Worm (Caenorhabditis elegans) whole organism, mixed stage, embryonic: ENCODE measurements around the gene pap-2.

Experiments
- M03D4.4 ChIP-seq: sonication (generic microtip); optimal IDR thresholded peaks from 2 replicates; lab custom pipeline; 2017; ENCODE audit warnings: mild to moderate bottlenecking, missing genetic modification characterization, missing compliant biosample characterization
- bed-3 ChIP-seq: fragments of 200-800 bp; sonication (Bioruptor generic); optimal IDR thresholded peaks from 3 replicates; lab custom pipeline; 2018; ENCODE audit warnings: mild to moderate bottlenecking, missing genetic modification characterization, moderate library complexity, missing compliant biosample characterization
- blmp-1 ChIP-seq: fragments of 150-350 bp; optimal IDR thresholded peaks from 2 replicates; lab custom pipeline; 2014; ENCODE audit warnings: missing biosample characterization, missing genetic modification characterization
- ceh-39 ChIP-seq: fragments of 150-350 bp; optimal IDR thresholded peaks from 2 replicates; lab custom pipeline; 2014; ENCODE audit warnings: missing biosample characterization, missing genetic modification characterization
- ceh-43 ChIP-seq: fragments of 200-800 bp; sonication (Bioruptor generic); optimal IDR thresholded peaks from 2 replicates; lab custom pipeline; 2018; ENCODE audit warnings: mild to moderate bottlenecking, missing genetic modification characterization, moderate library complexity, missing compliant biosample characterization
- ceh-83 ChIP-seq: fragments of 200-800 bp; sonication (Bioruptor generic); optimal IDR thresholded peaks from 2 replicates; lab custom pipeline; 2018; ENCODE audit warnings: mild to moderate bottlenecking, missing genetic modification characterization, missing compliant biosample characterization
- ces-1 ChIP-seq: fragments of 150-350 bp; optimal IDR thresholded peaks from 2 replicates; lab custom pipeline; 2014; ENCODE audit warnings: missing biosample characterization, missing genetic modification reagents, missing genetic modification characterization
- cnd-1 ChIP-seq: fragments of 200-800 bp; sonication (Bioruptor generic); optimal IDR thresholded peaks from 2 replicates; lab custom pipeline; 2018; ENCODE audit warnings: mild to moderate bottlenecking, missing genetic modification characterization, missing compliant biosample characterization
- drap-1 ChIP-seq: fragments of 200-800 bp; sonication (Bioruptor generic); optimal IDR thresholded peaks from 3 replicates; lab custom pipeline; 2018; ENCODE audit warnings: mild to moderate bottlenecking, missing genetic modification characterization, missing compliant biosample characterization
- elt-1 ChIP-seq: sonication (generic microtip); optimal IDR thresholded peaks from 2 replicates; lab custom pipeline; 2017; ENCODE audit warnings: missing genetic modification characterization, mild to moderate bottlenecking, missing compliant biosample characterization, antibody characterized with exemption, moderate library complexity, borderline replicate concordance; ENCODE audit not compliant: insufficient read depth
- elt-3 ChIP-seq: fragments of 150-350 bp; optimal IDR thresholded peaks from 2 replicates; lab custom pipeline; 2014; ENCODE audit warnings: missing biosample characterization, missing genetic modification characterization
- flh-1 ChIP-seq: fragments of 200-800 bp; sonication (Bioruptor generic); optimal IDR thresholded peaks from 2 replicates; lab custom pipeline; 2018; ENCODE audit warnings: mild to moderate bottlenecking, missing genetic modification characterization, moderate library complexity, missing compliant biosample characterization
- ham-2 ChIP-seq: fragments of 200-800 bp; sonication (Bioruptor generic); optimal IDR thresholded peaks from 2 replicates; lab custom pipeline; 2018; ENCODE audit warnings: mild to moderate bottlenecking, missing genetic modification characterization, missing compliant biosample characterization
- hlh-1 ChIP-seq: fragments of 150-350 bp; optimal IDR thresholded peaks from 2 replicates; lab custom pipeline; 2014; ENCODE audit warnings: missing biosample characterization, missing genetic modification reagents, missing genetic modification characterization
- lin-13 ChIP-seq: fragments of 150-350 bp; optimal IDR thresholded peaks from 2 replicates; lab custom pipeline; 2014; ENCODE audit warnings: missing biosample characterization, missing genetic modification characterization
- lin-32 ChIP-seq: fragments of 200-800 bp; sonication (Bioruptor generic); optimal IDR thresholded peaks from 2 replicates; lab custom pipeline; 2018; ENCODE audit warnings: mild to moderate bottlenecking, missing genetic modification characterization, missing compliant biosample characterization
- lsy-2 ChIP-seq: fragments of 150-350 bp; optimal IDR thresholded peaks from 2 replicates; lab custom pipeline; 2014; ENCODE audit warnings: missing biosample characterization, missing genetic modification characterization
- mab-5 ChIP-seq: fragments of 150-350 bp; optimal IDR thresholded peaks from 2 replicates; lab custom pipeline; 2014; ENCODE audit warnings: missing biosample characterization, missing genetic modification characterization
- mep-1 ChIP-seq: fragments of 150-350 bp; optimal IDR thresholded peaks from 2 replicates; lab custom pipeline; 2017; ENCODE audit warnings: missing biosample characterization, missing genetic modification reagents, missing genetic modification characterization, inconsistent platforms
- mls-2 ChIP-seq: sonication (generic microtip); optimal IDR thresholded peaks from 2 replicates; lab custom pipeline; 2016; ENCODE audit warnings: mild to moderate bottlenecking, missing genetic modification characterization, moderate library complexity, missing compliant biosample characterization
- nhr-12 ChIP-seq: fragments of 150-350 bp; optimal IDR thresholded peaks from 2 replicates; lab custom pipeline; 2014; ENCODE audit warnings: missing biosample characterization, missing genetic modification characterization
- nhr-2 ChIP-seq: fragments of 150-350 bp; optimal IDR thresholded peaks from 2 replicates; lab custom pipeline; 2014; ENCODE audit warnings: missing biosample characterization, missing genetic modification characterization
- nhr-237 ChIP-seq: fragments of 150-350 bp; optimal IDR thresholded peaks from 2 replicates; lab custom pipeline; 2014; ENCODE audit warnings: missing biosample characterization, missing genetic modification characterization
- nhr-28 ChIP-seq: fragments of 150-350 bp; optimal IDR thresholded peaks from 2 replicates; lab custom pipeline; 2014; ENCODE audit warnings: missing biosample characterization, missing genetic modification characterization
- nhr-76 ChIP-seq: sonication (generic microtip); optimal IDR thresholded peaks from 2 replicates; lab custom pipeline; 2017; ENCODE audit warnings: missing biosample characterization, missing genetic modification characterization
- pha-4 ChIP-seq: fragments of 150-350 bp; optimal IDR thresholded peaks from 2 replicates; lab custom pipeline; 2018; ENCODE audit warnings: missing biosample characterization, missing genetic modification reagents, missing genetic modification characterization
- sem-2 ChIP-seq: fragments of 200-800 bp; sonication (Bioruptor generic); optimal IDR thresholded peaks from 2 replicates; lab custom pipeline; 2018; ENCODE audit warnings: mild to moderate bottlenecking, missing genetic modification characterization, missing compliant biosample characterization
- snpc-4 ChIP-seq: fragments of 150-350 bp; optimal IDR thresholded peaks from 2 replicates; lab custom pipeline; 2014; ENCODE audit warnings: missing biosample characterization, missing genetic modification characterization
- sptf-1 ChIP-seq: sonication (generic microtip); optimal IDR thresholded peaks from 2 replicates; lab custom pipeline; 2017; ENCODE audit warnings: mild to moderate bottlenecking, missing genetic modification characterization, moderate library complexity, missing compliant biosample characterization
- tbx-8 ChIP-seq: fragments of 200-800 bp; sonication (Bioruptor generic); optimal IDR thresholded peaks from 2 replicates; lab custom pipeline; 2018; ENCODE audit warnings: mild to moderate bottlenecking, missing genetic modification characterization, moderate library complexity, missing compliant biosample characterization
- unc-120 ChIP-seq: sonication (generic microtip); optimal IDR thresholded peaks from 2 replicates; lab custom pipeline; 2017; ENCODE audit warnings: missing genetic modification characterization, missing compliant biosample characterization; ENCODE audit not compliant: poor library complexity, severe bottlenecking
- unc-39 ChIP-seq: fragments of 150-350 bp; optimal IDR thresholded peaks from 2 replicates; lab custom pipeline; 2014; ENCODE audit warnings: missing biosample characterization, missing genetic modification characterization
- unc-62 ChIP-seq: fragments of 150-350 bp; optimal IDR thresholded peaks from 2 replicates; lab custom pipeline; 2014; ENCODE audit warnings: missing biosample characterization, missing genetic modification reagents, missing genetic modification characterization
- zip-8 ChIP-seq: fragments of 150-350 bp; optimal IDR thresholded peaks from 2 replicates; lab custom pipeline; 2014; ENCODE audit warnings: missing biosample characterization, missing genetic modification characterization
- ztf-11 ChIP-seq: fragments of 150-350 bp; optimal IDR thresholded peaks from 2 replicates; lab custom pipeline; 2014; ENCODE audit warnings: missing biosample characterization, missing genetic modification characterization

The pap-2 gene

ce11 chrII:9651700-9652099 lies 42.5 kb upstream of the pap-2 start, which contains the start of gene ZK1307.4:
TSS of gene ZK1307.4 (minus strand) at chrII:9651800.
- TF ChIP-seq unc-39 (tag; lab: Kevin White, UChicago), result no peak
- no peak for TF ChIP-seq cnd-1
- no peak for TF ChIP-seq lin-13 (tag; lab: Kevin White, UChicago)
- TF ChIP-seq mab-5 (tag; lab: Kevin White, UChicago), result no peak
- TF ChIP-seq nhr-12 (tag; lab: Kevin White, UChicago), result no peak
- TF ChIP-seq zip-8 (tag; lab: Kevin White, UChicago), result no peak
- TF ChIP-seq nhr-2, result no peak
- TF ChIP-seq snpc-4 (tag; lab: Kevin White, UChicago), result no peak
- no peak for TF ChIP-seq sptf-1
- TF ChIP-seq nhr-76, result no peak
- no peak for TF ChIP-seq tbx-8 (GFP tag; lab: Kevin White, UChicago)
- TF ChIP-seq M03D4.4 (tag; lab: Kevin White, UChicago), result no peak
- no peak for TF ChIP-seq unc-62 (GFP tag; lab: Kevin White, UChicago)
- no peak for TF ChIP-seq lin-32 (GFP tag; lab: Kevin White, UChicago)
- no peak for TF ChIP-seq lsy-2 (tag; lab: Kevin White, UChicago)
- no peak for TF ChIP-seq elt-1 (tag; lab: Kevin White, UChicago)
- no peak for TF ChIP-seq nhr-237 (tag; lab: Kevin White, UChicago)
- TF ChIP-seq blmp-1 (tag; lab: Kevin White, UChicago), result no peak

ce11 chrII:9649191-9649590 lies 40.0 kb upstream of the pap-2 start, which contains the start of gene ZK1307.9:
TSS of gene ZK1307.9 (plus strand) at chrII:9649491.
- TF ChIP-seq ham-2 (GFP tag; lab: Kevin White, UChicago), result no peak
- no peak for TF ChIP-seq lin-32 (GFP tag; lab: Kevin White, UChicago)
- no peak for TF ChIP-seq cnd-1
- TF ChIP-seq elt-3 (tag; lab: Kevin White, UChicago), result no peak

- no peak for TF ChIP-seq ham-2 (GFP tag; lab: Kevin White, UChicago)
- TF ChIP-seq sem-2 (GFP tag; lab: Kevin White, UChicago), result no peak
- TF ChIP-seq sptf-1, result no peak
- TF ChIP-seq ceh-39 (tag; lab: Kevin White, UChicago), result no peak
- no peak for TF ChIP-seq lin-13 (tag; lab: Kevin White, UChicago)
- no peak for TF ChIP-seq elt-1 (tag; lab: Kevin White, UChicago)
- TF ChIP-seq nhr-2, result peak; percentile 66
These were observed 38.0 kb upstream of the pap-2 start, which contains the start of gene sqv-8 for ce11 chrII:9646928-9647838. TSS of gene sqv-8 (plus strand) at chrII:9646978.

- TF ChIP-seq elt-1 (tag; lab: Kevin White, UChicago) (no peak), snpc-4 (tag; lab: Kevin White, UChicago) (no peak), sptf-1 (peak; percentile 68), cnd-1 (peak; percentile 40), ces-1 (GFP tag; lab: Kevin White, UChicago) (peak; percentile 70), unc-120 (tag; lab: Kevin White, UChicago) (peak; percentile 22), blmp-1 (tag; lab: Kevin White, UChicago) (peak; percentile 68), elt-3 (tag; lab: Kevin White, UChicago) (no peak), ceh-83 (GFP tag; lab: Kevin White, UChicago) (no peak), bed-3 (GFP tag; lab: Kevin White, UChicago) (no peak), ceh-43 (GFP tag; lab: Kevin White, UChicago) (no peak), tbx-8 (GFP tag; lab: Kevin White, UChicago) (peak; percentile 2), lsy-2 (tag; lab: Kevin White, UChicago) (no peak), nhr-237 (tag; lab: Kevin White, UChicago) (peak; percentile 14), flh-1 (GFP tag; lab: Kevin White, UChicago) (no peak), hlh-1 (tag; lab: Kevin White, UChicago) (peak; percentile 94), unc-39 (tag; lab: Kevin White, UChicago) (no peak), sem-2 (GFP tag; lab: Kevin White, UChicago) (no peak), mab-5 (tag; lab: Kevin White, UChicago) (no peak), M03D4.4 (tag; lab: Kevin White, UChicago) (no peak), lin-13 (tag; lab: Kevin White, UChicago) (peak; percentile 61), zip-8 (tag; lab: Kevin White, UChicago) (no peak), pha-4 (tag; lab: Kevin White, UChicago) (peak; percentile 41), nhr-76 (no peak), ham-2 (GFP tag; lab: Kevin White, UChicago) (peak; percentile 90), mls-2 (tag; lab: Kevin White, UChicago) (peak; percentile 76), unc-62 (GFP tag; lab: Kevin White, UChicago) (peak; percentile 76), nhr-12 (tag; lab: Kevin White, UChicago) (no peak), ztf-11 (no peak), nhr-28 (tag; lab: Kevin White, UChicago) (no peak), nhr-2 (peak; percentile 87), drap-1 (peak; percentile 47), mep-1 (tag; lab: Kevin White, UChicago) (peak; percentile 91), ceh-39 (tag; lab: Kevin White, UChicago) (peak; percentile 75), lin-32 (GFP tag; lab: Kevin White, UChicago) (peak; percentile 46)
- TF ChIP-seq, all 35 proteins: peak for 18
These were observed 36.9 kb upstream of the pap-2 start for ce11 chrII:9646122-9646555.
